Worm (Caenorhabditis elegans): ENCODE measurements around the gene R05D3.3.

ce11 chrIII:8401887-8402286 is 38.1 kb downstream of the R05D3.3 start, which contains the start of gene lap-1:
- TF ChIP-seq ceh-2 (tag; optimal IDR thresholded peaks at IDR 0.05) (no peak), tbx-2 (tag; optimal IDR thresholded peaks at IDR 0.05) (no peak), C38D4.7 (GFP tag; optimal IDR thresholded peaks at IDR 0.05) (no peak), sox-4 (tag; optimal IDR thresholded peaks at IDR 0.05) (no peak)
